Fruit fly (Drosophila melanogaster): Measurements from ENCODE around the gene CG4022.
A peak's percentile ranks its signal among the peaks of the same experiment; 100 is the strongest.

CG4022 gene

DNA sequence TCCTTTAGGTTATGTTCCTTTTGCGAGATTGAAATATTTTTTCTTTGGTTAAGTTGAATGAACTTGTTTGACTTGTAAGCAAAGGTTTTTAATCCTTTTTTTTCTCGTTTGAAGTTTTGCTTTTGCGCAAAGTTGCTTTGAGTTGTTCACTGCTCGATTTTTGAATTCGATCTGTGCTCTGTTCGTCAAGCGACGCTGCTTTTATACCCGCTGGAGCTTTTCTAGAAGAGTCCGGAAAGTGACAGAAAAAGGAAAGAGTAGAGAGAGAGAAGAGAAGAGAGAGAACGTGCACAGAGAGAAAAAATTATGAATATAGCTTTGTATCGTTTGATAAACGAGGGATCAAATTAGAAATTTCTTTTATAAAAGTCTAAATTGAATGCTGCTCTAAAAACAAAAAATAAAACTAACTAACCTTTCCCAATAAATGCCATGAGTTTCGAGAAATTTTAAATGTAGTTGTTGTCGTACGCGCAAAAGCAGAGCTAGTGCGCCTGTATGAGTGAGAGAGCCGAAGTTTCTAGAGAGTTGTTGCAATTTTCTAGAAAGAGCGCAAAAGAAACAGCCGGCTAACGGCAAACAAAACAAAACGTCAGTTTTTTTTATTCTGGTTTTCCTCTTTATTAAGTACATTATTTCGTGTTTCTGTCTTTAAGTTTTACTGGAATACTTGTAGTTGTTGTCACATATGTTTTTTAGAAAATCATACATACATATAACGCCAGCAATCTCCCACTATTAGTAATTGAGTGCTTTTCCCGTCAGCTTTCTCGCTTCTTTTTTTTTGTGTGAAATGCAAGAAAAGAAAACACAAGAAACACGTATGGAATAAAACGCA lies 33.2 kb downstream of the CG4022 start, which contains the start of gene Hsp26 (continued):
- peak; percentile 34 for TF ChIP-seq CG8359 (GFP tag; optimal IDR thresholded peaks at IDR 0.05; ENCODE audit: borderline replicate concordance)
- TF ChIP-seq Neu2 (GFP tag; optimal IDR thresholded peaks at IDR 0.05; ENCODE audit: borderline replicate concordance) = no peak
- TF ChIP-seq Doc3 (GFP tag; IDR thresholded peaks at IDR 0.05; ENCODE audit: partially characterized antibody) = no peak
- TF ChIP-seq Bgb (GFP tag; IDR thresholded peaks at IDR 0.05; ENCODE audit: partially characterized antibody) = no peak; the same call in 1 of the 2 replicates
- peak; percentile 49 for TF ChIP-seq shn (GFP tag; optimal IDR thresholded peaks at IDR 0.05)
- peak; percentile 62 for TF ChIP-seq slou (GFP tag; optimal IDR thresholded peaks at IDR 0.05)
- TF ChIP-seq ap (GFP tag; IDR thresholded peaks at IDR 0.05) = peak; percentile 83
- peak; percentile 49; the same call in 1 of the 2 replicates for TF ChIP-seq NFAT (GFP tag; IDR thresholded peaks at IDR 0.05)
- TF ChIP-seq crp (GFP tag; optimal IDR thresholded peaks at IDR 0.05) = peak; percentile 8 to 31
- peak; percentile 77 for TF ChIP-seq maf-S (GFP tag; optimal IDR thresholded peaks at IDR 0.05)
- peak; percentile 59 for TF ChIP-seq Spps (tag; optimal IDR thresholded peaks at IDR 0.05)
- peak; percentile 26 for TF ChIP-seq CG31365 (tag; optimal IDR thresholded peaks at IDR 0.05)
- TF ChIP-seq CTCF (GFP tag; optimal IDR thresholded peaks at IDR 0.05) = peak; percentile 15
- TF ChIP-seq CG12744 (GFP tag; optimal IDR thresholded peaks at IDR 0.05) = peak; percentile 58
- peak; percentile 60 for TF ChIP-seq luna (GFP tag; optimal IDR thresholded peaks at IDR 0.05)
- TF ChIP-seq ind (GFP tag; optimal IDR thresholded peaks at IDR 0.05) = peak; percentile 69
- peak; percentile 83 for TF ChIP-seq CG7786 (GFP tag; optimal IDR thresholded peaks at IDR 0.05)
- peak; percentile 28 for TF ChIP-seq CG7745 (tag; optimal IDR thresholded peaks at IDR 0.05)
- TF ChIP-seq rib (GFP tag; IDR thresholded peaks at IDR 0.05) = peak; percentile 75
- TF ChIP-seq CG14014 (GFP tag; IDR thresholded peaks at IDR 0.05) = peak; percentile 85
- TF ChIP-seq CG17361 (GFP tag; IDR thresholded peaks at IDR 0.05) = peak; percentile 84
- TF ChIP-seq MBD-R2 (GFP tag; IDR thresholded peaks at IDR 0.05) = peak; percentile 42; the same call in 1 of the 2 replicates
- TF ChIP-seq Ada2b (GFP tag; IDR thresholded peaks at IDR 0.05) = peak; percentile 84
- peak; percentile 58; the same call in 1 of the 2 replicates for TF ChIP-seq dimm (GFP tag; IDR thresholded peaks at IDR 0.05)
- TF ChIP-seq D19A (tag; optimal IDR thresholded peaks at IDR 0.05) = peak; percentile 77
- TF ChIP-seq Dbx (GFP tag; IDR thresholded peaks at IDR 0.05) = peak; percentile 60; the same call in 2 of the 3 replicates
- peak; percentile 87 for TF ChIP-seq her (GFP tag; optimal IDR thresholded peaks at IDR 0.05)
- TF ChIP-seq run (tag; optimal IDR thresholded peaks at IDR 0.05) = peak; percentile 77
- peak; percentile 60 for TF ChIP-seq CG8281 (tag; optimal IDR thresholded peaks at IDR 0.05)
- no peak for TF ChIP-seq hbn (GFP tag; IDR thresholded peaks at IDR 0.05; ENCODE audit: partially characterized antibody)
- peak; percentile 84 for TF ChIP-seq gsb-n (tag; optimal IDR thresholded peaks at IDR 0.05)
- peak; percentile 81 for TF ChIP-seq CG1529 (GFP tag; optimal IDR thresholded peaks at IDR 0.05)
- peak; percentile 87 for TF ChIP-seq ATbp (GFP tag; optimal IDR thresholded peaks at IDR 0.05)
- peak; percentile 61 for TF ChIP-seq CG1603 (tag; optimal IDR thresholded peaks at IDR 0.05)
- TF ChIP-seq CG12236 (GFP tag; optimal IDR thresholded peaks at IDR 0.05) = peak; percentile 69
- peak; percentile 91 for TF ChIP-seq CG17328 (GFP tag; IDR thresholded peaks at IDR 0.05)
- peak; percentile 66 for TF ChIP-seq CG3847 (GFP tag; IDR thresholded peaks at IDR 0.05)
- TF ChIP-seq hkb (optimal IDR thresholded peaks at IDR 0.05) = no peak
- TF ChIP-seq hkb (GFP tag; IDR thresholded peaks at IDR 0.05) = peak; percentile 94
- TF ChIP-seq TFAM (GFP tag; optimal IDR thresholded peaks at IDR 0.05) = no peak
- peak; percentile 30 for TF ChIP-seq dmrt11E (tag; optimal IDR thresholded peaks at IDR 0.05)
- TF ChIP-seq psq (GFP tag; optimal IDR thresholded peaks at IDR 0.05) = peak; percentile 64
- TF ChIP-seq stwl (tag; optimal IDR thresholded peaks at IDR 0.05) = no peak
- TF ChIP-seq CG15696 (tag; optimal IDR thresholded peaks at IDR 0.05) = peak; percentile 12
- TF ChIP-seq mirr (GFP tag; optimal IDR thresholded peaks at IDR 0.05) = no peak
- TF ChIP-seq corto (GFP tag; optimal IDR thresholded peaks at IDR 0.05) = peak; percentile 79
- no peak for TF ChIP-seq nerfin-2 (GFP tag; IDR thresholded peaks at IDR 0.05; ENCODE audit: partially characterized antibody)
- no peak for TF ChIP-seq CG42726 (GFP tag; IDR thresholded peaks at IDR 0.05; ENCODE audit: partially characterized antibody)
- TF ChIP-seq CG14860 (GFP tag; IDR thresholded peaks at IDR 0.05; ENCODE audit: partially characterized antibody) = no peak

Data from whole organism, embryonic.